Fruit fly (Drosophila melanogaster): ENCODE data around the gene Seipin.

The Seipin gene

DNA sequence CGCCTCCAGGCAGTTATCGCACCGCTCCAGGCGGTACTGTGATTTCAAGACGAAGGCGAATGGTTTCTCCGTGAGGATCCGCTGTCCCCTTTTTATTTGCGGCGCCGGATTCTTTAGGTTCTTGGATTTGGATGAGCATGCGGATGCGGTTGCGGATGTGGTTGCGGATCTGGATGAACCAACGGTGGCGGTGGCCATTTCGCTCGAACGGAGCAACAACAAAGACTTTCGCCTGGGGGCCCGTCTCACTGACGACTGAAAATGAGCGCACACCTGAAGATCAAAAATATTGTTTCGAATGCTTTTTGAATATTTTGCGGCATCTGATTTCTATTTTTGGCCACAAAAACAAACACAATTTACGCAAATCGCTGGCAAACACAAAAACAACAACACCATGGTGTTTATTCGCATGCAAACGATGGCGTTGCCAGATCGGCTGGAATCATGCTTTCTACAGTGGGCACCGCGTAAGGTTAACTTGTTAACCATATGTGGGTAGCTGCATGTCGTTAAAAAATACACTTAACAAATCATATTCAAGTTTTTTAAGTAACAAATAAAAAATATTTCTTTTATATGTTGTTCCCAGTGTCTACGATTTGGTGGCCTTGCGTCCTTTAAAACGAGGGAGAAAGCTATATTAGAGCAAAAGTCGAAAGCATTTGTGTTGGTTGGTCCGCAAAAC, 11.0 kb upstream of the Seipin start, which contains the start of gene Smyd3 (continued):
- TF ChIP-seq fkh (GFP tag; optimal IDR thresholded peaks at IDR 0.05): no peak
- TF ChIP-seq OdsH (GFP tag; optimal IDR thresholded peaks at IDR 0.05): peak; percentile 85
- no peak for TF ChIP-seq fd85E (GFP tag; optimal IDR thresholded peaks at IDR 0.05)
- TF ChIP-seq Sox102F (GFP tag; optimal IDR thresholded peaks at IDR 0.05): peak; percentile 87
- TF ChIP-seq Hr39 (GFP tag; optimal IDR thresholded peaks at IDR 0.05): peak; percentile 89
- peak; percentile 70 for TF ChIP-seq CG11902 (GFP tag; optimal IDR thresholded peaks at IDR 0.05)
- peak; percentile 72 for TF ChIP-seq Sox15 (GFP tag; optimal IDR thresholded peaks at IDR 0.05)
- peak; percentile 2 for TF ChIP-seq CG6854 (GFP tag; optimal IDR thresholded peaks at IDR 0.05)
- TF ChIP-seq CG6808 (GFP tag; optimal IDR thresholded peaks at IDR 0.05): no peak
- no peak for TF ChIP-seq CG6276 (GFP tag; optimal IDR thresholded peaks at IDR 0.05)
- peak; percentile 62 for TF ChIP-seq CG3032 (tag; optimal IDR thresholded peaks at IDR 0.05)
- peak; percentile 89 for TF ChIP-seq lz (GFP tag; optimal IDR thresholded peaks at IDR 0.05)
- TF ChIP-seq Met (GFP tag; optimal IDR thresholded peaks at IDR 0.05): no peak
- TF ChIP-seq pdm3 (GFP tag; optimal IDR thresholded peaks at IDR 0.05): no peak
- TF ChIP-seq Gug (GFP tag; IDR thresholded peaks at IDR 0.05): peak; percentile 79
- TF ChIP-seq cyc (GFP tag; optimal IDR thresholded peaks at IDR 0.05): peak; percentile 86
- TF ChIP-seq dac (GFP tag; optimal IDR thresholded peaks at IDR 0.05): peak; percentile 27
- no peak for TF ChIP-seq vri (GFP tag; optimal IDR thresholded peaks at IDR 0.05)
- TF ChIP-seq CG10669 (GFP tag; optimal IDR thresholded peaks at IDR 0.05): peak; percentile 76
- peak; percentile 57 for TF ChIP-seq CG1621 (tag; optimal IDR thresholded peaks at IDR 0.05)
- TF ChIP-seq Hr38 (GFP tag; optimal IDR thresholded peaks at IDR 0.05): peak; percentile 16
- no peak for TF ChIP-seq CG4318 (GFP tag; optimal IDR thresholded peaks at IDR 0.05)
- peak; percentile 68 for TF ChIP-seq CG11294 (GFP tag; IDR thresholded peaks at IDR 0.05)
- no peak for TF ChIP-seq CG3919 (GFP tag; optimal IDR thresholded peaks at IDR 0.05)
- TF ChIP-seq CG9139 (GFP tag; optimal IDR thresholded peaks at IDR 0.05): no peak
- peak; percentile 90 for TF ChIP-seq CG31627 (GFP tag; optimal IDR thresholded peaks at IDR 0.05)
- peak; percentile 77 for TF ChIP-seq CG32006 (GFP tag; optimal IDR thresholded peaks at IDR 0.05)
- TF ChIP-seq CG34406 (GFP tag; optimal IDR thresholded peaks at IDR 0.05): peak; percentile 78
- TF ChIP-seq CG10631 (GFP tag; optimal IDR thresholded peaks at IDR 0.05): peak; percentile 84
- TF ChIP-seq CG8319 (GFP tag; optimal IDR thresholded peaks at IDR 0.05): no peak

DNA sequence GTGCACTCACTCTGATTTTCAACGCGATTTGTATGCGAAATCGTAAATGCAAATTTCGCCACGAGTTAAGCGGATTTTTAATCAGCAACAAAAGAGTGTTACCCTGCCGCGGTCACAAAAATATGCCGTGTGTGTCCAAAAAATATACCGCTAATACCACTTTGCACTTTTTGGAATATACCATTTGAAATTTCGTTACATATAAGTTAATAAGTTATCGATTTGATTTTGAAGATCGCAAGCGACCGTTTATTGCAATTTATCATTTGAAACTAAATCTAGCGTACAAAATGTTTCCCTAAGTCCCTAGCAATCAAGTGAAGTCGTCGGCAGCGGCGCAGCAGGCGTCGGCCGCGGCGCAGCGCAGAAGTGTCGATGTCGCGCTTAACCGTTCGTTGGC, 9.4 kb upstream of the Seipin start, which contains the start of gene eIF3g1:
Gene eIF3g1, minus strand, starts transcription at position 101 of the 400 bp plus-strand sequence.
- TF ChIP-seq CG6854 (GFP tag; optimal IDR thresholded peaks at IDR 0.05): peak; percentile 12

DNA sequence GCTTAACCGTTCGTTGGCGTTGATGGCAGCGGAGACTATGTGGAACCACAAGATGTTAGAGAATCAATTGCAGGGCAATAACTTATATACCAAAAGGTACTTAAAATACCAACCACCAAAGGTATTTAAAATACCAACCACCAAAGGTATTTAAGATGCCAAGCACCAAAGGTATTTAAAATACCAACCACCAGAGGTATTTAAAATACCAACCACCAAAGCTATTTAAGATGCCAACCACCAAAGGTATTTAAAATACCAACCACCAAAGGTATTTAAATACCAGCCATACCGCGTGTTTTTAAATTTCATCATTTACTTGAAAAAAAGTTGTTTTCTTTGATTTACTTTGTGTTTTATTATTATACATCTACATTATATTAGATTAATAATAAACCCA, 2.2 kb upstream of the Seipin start:
- TF ChIP-seq CG34406 (GFP tag; optimal IDR thresholded peaks at IDR 0.05) (no peak), fkh (GFP tag; optimal IDR thresholded peaks at IDR 0.05) (no peak), topi (GFP tag; optimal IDR thresholded peaks at IDR 0.05) (no peak), Hr39 (GFP tag; optimal IDR thresholded peaks at IDR 0.05) (no peak), CG6792 (GFP tag; optimal IDR thresholded peaks at IDR 0.05) (no peak), dsx (GFP tag; optimal IDR thresholded peaks at IDR 0.05; ENCODE audit: poor library complexity, severe bottlenecking) (no peak), CG11762 (GFP tag; optimal IDR thresholded peaks at IDR 0.05; ENCODE audit: insufficient read depth) (no peak), salr (GFP tag; optimal IDR thresholded peaks at IDR 0.05) (no peak), CG16779 (tag; optimal IDR thresholded peaks at IDR 0.05) (no peak), lz (GFP tag; optimal IDR thresholded peaks at IDR 0.05) (no peak), spab (GFP tag; optimal IDR thresholded peaks at IDR 0.05) (no peak), Eip75B (GFP tag; optimal IDR thresholded peaks at IDR 0.05) (no peak), Hr4 (GFP tag; optimal IDR thresholded peaks at IDR 0.05) (no peak)

Measured in whole organism, prepupa.